Worm (Caenorhabditis elegans) whole organism, young adult: ENCODE results near the gene dmsr-8.

Source experiments
- B0261.1 ChIP-seq: sonication (generic microtip); optimal IDR thresholded peaks from 2 replicates; lab custom pipeline; 2016; ENCODE audit warnings: mild to moderate bottlenecking, missing genetic modification characterization, moderate library complexity, missing compliant biosample characterization
- D2030.7 ChIP-seq: fragments of 200-800 bp; sonication (Bioruptor generic); IDR thresholded peaks from 2 replicates; pipeline ENCODE4 v1.3.6; 2022; ENCODE audit warnings: missing genetic modification reagents, missing genetic modification characterization, missing compliant biosample characterization
- F10E7.11 ChIP-seq: sonication (generic microtip); optimal IDR thresholded peaks from 2 replicates; lab custom pipeline; 2017; ENCODE audit warnings: mild to moderate bottlenecking, missing genetic modification characterization, moderate library complexity, missing compliant biosample characterization
- F33H1.4 ChIP-seq: fragments of 200-800 bp; sonication (Bioruptor generic); IDR thresholded peaks from 2 replicates; pipeline ENCODE4 v1.3.6; 2022; ENCODE audit warnings: missing genetic modification reagents, missing genetic modification characterization, missing compliant biosample characterization
- F37B4.10 ChIP-seq: fragments of 200-800 bp; sonication (Bioruptor generic); IDR thresholded peaks from 2 replicates; pipeline ENCODE4 v1.3.6; 2022; ENCODE audit warnings: missing genetic modification characterization, missing compliant biosample characterization
- F39B2.1 ChIP-seq: fragments of 200-800 bp; sonication (Bioruptor generic); IDR thresholded peaks from 2 replicates; pipeline ENCODE4 v1.3.6; 2022; ENCODE audit warnings: missing genetic modification reagents, missing genetic modification characterization, missing compliant biosample characterization
- T26A5.8 ChIP-seq: sonication (generic microtip); optimal IDR thresholded peaks from 2 replicates; lab custom pipeline; 2016; ENCODE audit warnings: missing genetic modification characterization, missing compliant biosample characterization
- Y53G8AR.9 ChIP-seq: fragments of 200-800 bp; sonication (Bioruptor generic); conservative IDR thresholded peaks from 2 replicates; pipeline ENCODE4 v1.3.6; 2022; ENCODE audit warnings: missing genetic modification reagents, missing genetic modification characterization, missing compliant biosample characterization
- aptf-2 ChIP-seq: fragments of 200-800 bp; sonication (Bioruptor generic); conservative IDR thresholded peaks from 2 replicates; pipeline ENCODE4 v1.3.6; 2022; ENCODE audit warnings: missing genetic modification reagents, missing genetic modification characterization, missing compliant biosample characterization
- attf-3 ChIP-seq: fragments of 200-800 bp; sonication (Bioruptor generic); conservative IDR thresholded peaks from 2 replicates; pipeline ENCODE4 v1.3.6; 2022; ENCODE audit warnings: missing genetic modification reagents, missing genetic modification characterization, missing compliant biosample characterization
- ccch-3 ChIP-seq: fragments of 200-800 bp; sonication (Bioruptor generic); optimal IDR thresholded peaks from 2 replicates; lab custom pipeline; 2018; ENCODE audit warnings: mild to moderate bottlenecking, missing genetic modification characterization, missing compliant biosample characterization
- cebp-2 ChIP-seq: fragments of 200-800 bp; sonication (Bioruptor generic); IDR thresholded peaks from 2 replicates; pipeline ENCODE4 v1.3.6; 2022; ENCODE audit warnings: missing genetic modification characterization, missing compliant biosample characterization
- ceh-27 ChIP-seq: fragments of 200-800 bp; sonication (Bioruptor generic); optimal IDR thresholded peaks from 2 replicates; lab custom pipeline; 2018; ENCODE audit warnings: mild to moderate bottlenecking, missing genetic modification characterization, moderate library complexity, missing compliant biosample characterization
- ceh-40 ChIP-seq: fragments of 200-800 bp; sonication (Bioruptor generic); IDR thresholded peaks from 2 replicates; pipeline ENCODE4 v1.3.6; 2022; ENCODE audit warnings: missing genetic modification characterization, missing compliant biosample characterization
- die-1 ChIP-seq: sonication (generic microtip); optimal IDR thresholded peaks from 2 replicates; lab custom pipeline; 2016; ENCODE audit warnings: missing genotype, mild to moderate bottlenecking, missing genetic modification characterization, missing compliant biosample characterization
- efl-1 ChIP-seq: fragments of 150-350 bp; optimal IDR thresholded peaks from 2 replicates; lab custom pipeline; 2014; ENCODE audit warnings: missing biosample characterization, missing genetic modification reagents, missing genetic modification characterization
- egl-18 ChIP-seq: fragments of 200-800 bp; sonication (Bioruptor generic); IDR thresholded peaks from 2 replicates; pipeline ENCODE4 v1.3.6; 2022; ENCODE audit warnings: missing genetic modification reagents, missing genetic modification characterization, missing compliant biosample characterization
- egrh-3 ChIP-seq: fragments of 200-800 bp; sonication (Bioruptor generic); IDR thresholded peaks from 2 replicates; pipeline ENCODE4 v1.3.6; 2022; ENCODE audit warnings: missing genetic modification reagents, missing genetic modification characterization, missing compliant biosample characterization
- fkh-3 ChIP-seq: sonication (generic microtip); optimal IDR thresholded peaks from 2 replicates; lab custom pipeline; 2016; ENCODE audit warnings: mild to moderate bottlenecking, missing genetic modification characterization, missing compliant biosample characterization
- hlh-26 ChIP-seq: fragments of 200-800 bp; sonication (Bioruptor generic); conservative IDR thresholded peaks from 2 replicates; pipeline ENCODE4 v1.3.6; 2022; ENCODE audit warnings: missing genetic modification reagents, missing genetic modification characterization, missing compliant biosample characterization
- hmg-1.2 ChIP-seq: fragments of 200-800 bp; sonication (Bioruptor generic); IDR thresholded peaks from 2 replicates; pipeline ENCODE4 v1.3.6; 2022; ENCODE audit warnings: missing genetic modification reagents, missing genetic modification characterization, missing compliant biosample characterization
- hmg-20 ChIP-seq: fragments of 200-800 bp; sonication (Bioruptor generic); IDR thresholded peaks from 2 replicates; pipeline ENCODE4 v1.3.6; 2022; ENCODE audit warnings: missing genetic modification reagents, missing genetic modification characterization, missing compliant biosample characterization
- lin-40 ChIP-seq: sonication (generic microtip); optimal IDR thresholded peaks from 2 replicates; lab custom pipeline; 2016; ENCODE audit warnings: missing genetic modification characterization, mild to moderate bottlenecking, missing compliant biosample characterization, missing genotype, missing genetic modification reagents
- lsl-1 ChIP-seq: fragments of 200-800 bp; sonication (Bioruptor generic); optimal IDR thresholded peaks from 2 replicates; lab custom pipeline; 2018; ENCODE audit warnings: mild to moderate bottlenecking, missing genetic modification characterization, moderate library complexity, missing compliant biosample characterization
- madf-3 ChIP-seq: fragments of 200-800 bp; sonication (Bioruptor generic); IDR thresholded peaks from 2 replicates; pipeline ENCODE4 v1.3.6; 2022; ENCODE audit warnings: missing genetic modification reagents, missing genetic modification characterization, missing compliant biosample characterization
- madf-6 ChIP-seq: fragments of 200-800 bp; sonication (Bioruptor generic); IDR thresholded peaks from 2 replicates; pipeline ENCODE4 v1.3.6; 2022; ENCODE audit warnings: missing genetic modification reagents, missing genetic modification characterization, missing compliant biosample characterization
- mcd-1 ChIP-seq: fragments of 200-800 bp; sonication (Bioruptor generic); IDR thresholded peaks from 2 replicates; pipeline ENCODE4 v1.3.6; 2022; ENCODE audit warnings: missing genetic modification reagents, missing genetic modification characterization, missing compliant biosample characterization
- mes-4 ChIP-seq: sonication (generic microtip); optimal IDR thresholded peaks from 2 replicates; lab custom pipeline; 2016; ENCODE audit warnings: missing genotype, missing genetic modification characterization, missing compliant biosample characterization
- mxl-1 ChIP-seq: sonication (generic microtip); optimal IDR thresholded peaks from 2 replicates; lab custom pipeline; 2016; ENCODE audit warnings: missing genetic modification characterization, missing compliant biosample characterization
- nfyb-1 ChIP-seq: fragments of 200-800 bp; sonication (Bioruptor generic); IDR thresholded peaks from 2 replicates; pipeline ENCODE4 v1.3.6; 2022; ENCODE audit warnings: missing genetic modification reagents, missing genetic modification characterization, missing compliant biosample characterization
- nhr-179 ChIP-seq: sonication (generic microtip); optimal IDR thresholded peaks from 2 replicates; lab custom pipeline; 2016; ENCODE audit warnings: mild to moderate bottlenecking, missing genetic modification characterization, missing compliant biosample characterization
- rec-8 ChIP-seq, 2 experiments: sonication (generic microtip); optimal IDR thresholded peaks; 2 replicates each; lab custom pipeline; 2016; ENCODE audit warnings: mild to moderate bottlenecking in 2 of 2, missing genetic modification characterization in 2 of 2, missing genetic modification reagents in 2 of 2, missing genotype in 2 of 2, missing biosample characterization in 1 of 2, missing compliant biosample characterization in 1 of 2, moderate library complexity in 1 of 2
- tbp1 ChIP-seq: fragments of 200-800 bp; sonication (Bioruptor generic); optimal IDR thresholded peaks from 2 replicates; lab custom pipeline; 2018; ENCODE audit warnings: mild to moderate bottlenecking, missing genetic modification characterization, missing compliant biosample characterization
- tbx-9 ChIP-seq: sonication (generic microtip); optimal IDR thresholded peaks from 2 replicates; lab custom pipeline; 2016; ENCODE audit warnings: borderline replicate concordance, missing genetic modification characterization, inconsistent platforms, missing compliant biosample characterization
- ztf-18 ChIP-seq: sonication (generic microtip); optimal IDR thresholded peaks from 2 replicates; lab custom pipeline; 2016; ENCODE audit warnings: missing genotype, mild to moderate bottlenecking, missing genetic modification characterization, missing compliant biosample characterization
- ztf-25 ChIP-seq: fragments of 200-800 bp; sonication (Bioruptor generic); IDR thresholded peaks from 2 replicates; pipeline ENCODE4 v1.3.6; 2022; ENCODE audit warnings: missing genetic modification reagents, missing genetic modification characterization, missing compliant biosample characterization
- ztf-6 ChIP-seq: fragments of 200-800 bp; sonication (Bioruptor generic); IDR thresholded peaks from 2 replicates; pipeline ENCODE4 v1.3.6; 2022; ENCODE audit warnings: missing genetic modification reagents, missing genetic modification characterization, missing compliant biosample characterization

Gene dmsr-8

DNA sequence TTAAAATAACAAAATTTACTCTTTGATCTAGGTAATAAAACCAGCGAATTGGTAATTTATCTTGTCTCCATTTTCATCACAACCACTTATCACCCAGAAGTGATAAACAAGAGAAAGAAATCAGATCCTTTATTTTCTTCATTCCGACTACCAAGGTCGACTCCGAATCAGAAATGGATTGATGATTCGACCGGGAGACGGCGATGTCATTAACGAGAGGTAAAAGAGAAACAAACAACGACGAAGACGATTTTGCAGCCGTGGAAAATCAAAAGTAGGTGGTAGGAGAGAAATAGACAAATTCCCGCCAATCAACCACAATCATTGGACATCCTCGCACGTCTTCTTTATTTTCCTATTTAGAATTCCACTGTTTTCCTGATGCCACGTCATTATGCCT, 42.9 kb upstream of the dmsr-8 start:
- TF ChIP-seq ztf-25 (GFP tag; lab: Robert Waterston, UW) (no peak), F33H1.4 (GFP tag; lab: Robert Waterston, UW) (no peak), F37B4.10 (no peak), B0261.1 (tag; lab: Kevin White, UChicago) (no peak), aptf-2 (GFP tag; lab: Robert Waterston, UW) (no peak), hlh-26 (GFP tag; lab: Robert Waterston, UW) (no peak)

DNA sequence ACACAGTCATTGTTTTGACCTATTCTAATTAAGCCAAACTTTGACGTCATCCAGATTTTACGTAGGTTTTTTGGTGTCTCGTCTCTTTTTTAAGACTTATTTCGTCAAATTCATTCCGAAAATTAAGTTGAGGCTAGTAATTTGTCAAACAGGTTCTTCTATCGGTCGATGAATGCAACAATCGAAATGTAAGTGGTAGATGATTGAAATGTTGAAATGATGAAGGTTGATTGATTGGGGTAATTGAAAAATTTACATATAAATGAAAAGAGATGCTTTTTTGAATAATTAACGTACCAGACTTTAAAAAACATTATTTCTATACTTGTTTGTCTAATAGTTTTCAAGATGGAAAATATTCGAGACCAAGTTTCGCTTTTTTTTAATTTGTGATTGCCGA, 42.2 kb upstream of the dmsr-8 start:
- no peak for TF ChIP-seq F39B2.1 (GFP tag; lab: Robert Waterston, UW)
- no peak for TF ChIP-seq ccch-3
- no peak for TF ChIP-seq F10E7.11 (tag; lab: Kevin White, UChicago)
- no peak for TF ChIP-seq mxl-1 (tag; lab: Kevin White, UChicago)
- no peak for TF ChIP-seq ceh-27 (GFP tag; lab: Kevin White, UChicago)
- TF ChIP-seq F37B4.10: no peak
- no peak for TF ChIP-seq lsl-1
- TF ChIP-seq ztf-6 (GFP tag; lab: Robert Waterston, UW): no peak
- no peak for TF ChIP-seq ztf-25 (GFP tag; lab: Robert Waterston, UW)
- no peak for TF ChIP-seq mes-4
- TF ChIP-seq Y53G8AR.9 (GFP tag; lab: Robert Waterston, UW): no peak
- no peak for TF ChIP-seq hmg-1.2 (GFP tag; lab: Robert Waterston, UW)
- no peak for TF ChIP-seq mcd-1 (GFP tag; lab: Robert Waterston, UW)
- no peak for TF ChIP-seq tbp1 (GFP tag; lab: Kevin White, UChicago)
- no peak for TF ChIP-seq egrh-3
- TF ChIP-seq egl-18 (GFP tag; lab: Robert Waterston, UW): no peak
- TF ChIP-seq nhr-179: no peak
- TF ChIP-seq cebp-2 (GFP tag; lab: Robert Waterston, UW): no peak
- TF ChIP-seq D2030.7 (GFP tag; lab: Robert Waterston, UW): no peak

DNA sequence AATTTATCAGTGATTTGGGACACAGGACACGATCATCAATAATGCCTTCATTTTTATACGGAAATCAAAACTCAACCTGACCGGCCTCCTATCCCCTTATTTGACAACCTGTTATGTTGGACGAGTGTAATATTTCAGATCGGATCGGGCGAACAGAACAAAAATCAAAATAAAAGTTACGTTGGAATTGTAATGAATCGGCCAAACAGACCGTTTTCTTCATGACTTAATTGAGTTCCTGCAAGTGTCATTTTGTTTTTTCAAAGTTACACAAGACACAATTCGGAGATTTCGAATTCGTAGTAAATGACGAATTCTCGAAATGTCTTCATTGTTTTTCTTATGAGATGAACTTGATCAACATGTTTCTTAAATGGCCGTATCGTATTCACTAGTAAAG, 41.1 kb upstream of the dmsr-8 start, which contains the start of gene F32G8.3:
Gene F32G8.3 (minus strand): TSS at position 101 of the 400 bp plus-strand sequence.
- TF ChIP-seq mes-4: no peak
- TF ChIP-seq die-1: no peak
- no peak for TF ChIP-seq F39B2.1 (GFP tag; lab: Robert Waterston, UW)
- TF ChIP-seq attf-3 (GFP tag; lab: Robert Waterston, UW): no peak
- no peak for TF ChIP-seq hmg-20 (GFP tag; lab: Robert Waterston, UW)
- TF ChIP-seq fkh-3 (tag; lab: Kevin White, UChicago): no peak
- TF ChIP-seq tbx-9: no peak
- no peak for TF ChIP-seq madf-6 (GFP tag; lab: Robert Waterston, UW)
- no peak for TF ChIP-seq nfyb-1 (GFP tag; lab: Robert Waterston, UW)
- TF ChIP-seq ceh-40 (GFP tag; lab: Robert Waterston, UW): no peak
- TF ChIP-seq efl-1 (GFP tag; lab: Kevin White, UChicago): no peak
- TF ChIP-seq lin-40: no peak
- no peak for TF ChIP-seq F37B4.10
- TF ChIP-seq, all 124 proteins: peak for 0

DNA sequence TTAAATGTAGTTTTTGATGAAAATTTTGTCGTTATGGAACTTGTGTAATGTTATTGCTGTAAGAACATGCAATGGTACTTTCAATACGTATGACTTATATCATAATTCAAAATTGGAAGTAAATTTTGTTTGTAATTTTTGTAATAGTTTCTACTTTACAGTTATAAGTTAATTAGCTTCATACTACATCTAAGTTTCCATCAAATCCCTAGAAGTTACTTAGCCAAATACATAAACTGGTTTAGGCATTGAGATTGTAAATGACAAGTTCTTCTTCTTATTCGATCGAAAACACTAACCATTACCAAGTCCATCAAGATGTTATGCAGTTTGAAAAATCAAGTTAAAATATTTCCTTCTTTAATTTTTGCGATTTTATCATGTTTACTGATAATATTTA, 35.5 kb upstream of the dmsr-8 start, which contains the start of gene F32G8.2:
Gene F32G8.2 (plus strand): TSS at position 301 of the 400 bp plus-strand sequence.
- TF ChIP-seq hmg-20 (GFP tag; lab: Robert Waterston, UW) (no peak), rec-8 (tag; optimal IDR thresholded peaks at IDR 0.05; lab: Kevin White, UChicago) (no peak), madf-3 (GFP tag; lab: Robert Waterston, UW) (no peak), tbp1 (GFP tag; lab: Kevin White, UChicago) (no peak), T26A5.8 (tag; lab: Kevin White, UChicago) (no peak), F10E7.11 (tag; lab: Kevin White, UChicago) (no peak), ztf-18 (tag; lab: Kevin White, UChicago) (no peak)
- TF ChIP-seq, all 124 proteins: peak for 0
